Fruit fly (Drosophila melanogaster): ENCODE measurements around the gene Iml1.

Iml1 gene

dm6 chr3L:1548345-1548970, 14.6 kb upstream of the Iml1 start (continued):
- no peak for TF ChIP-seq ab (GFP tag; optimal IDR thresholded peaks at IDR 0.05)
- no peak for TF ChIP-seq cwo (GFP tag; optimal IDR thresholded peaks at IDR 0.05)

- TF ChIP-seq cwo (GFP tag; optimal IDR thresholded peaks at IDR 0.05) = peak; percentile 6
- no peak for TF ChIP-seq Blimp-1 (GFP tag; optimal IDR thresholded peaks at IDR 0.05)
- 0 out of 2 replicates have a peak, but pooled peaks have one; percentile 17 for TF ChIP-seq Nf-YA (GFP tag; IDR thresholded peaks at IDR 0.05)
Observed at dm6 chr3L:1547117-1547507, 13.3 kb upstream of the Iml1 start.

- TF ChIP-seq CG32532 (GFP tag; IDR thresholded peaks at IDR 0.05) (0 out of 2 replicates have a peak, but pooled peaks have one; percentile 4), CG15514 (GFP tag; optimal IDR thresholded peaks at IDR 0.05) (peak; percentile 19), CG13775 (GFP tag; optimal IDR thresholded peaks at IDR 0.05) (no peak), Dip2 (GFP tag; IDR thresholded peaks at IDR 0.05) (no peak), zen (tag; optimal IDR thresholded peaks at IDR 0.05) (no peak), peb (GFP tag; IDR thresholded peaks at IDR 0.05) (no peak), HmgZ (tag; optimal IDR thresholded peaks at IDR 0.05) (peak; percentile 3), dysf (GFP tag; IDR thresholded peaks at IDR 0.05) (no peak), MTF-1 (GFP tag; optimal IDR thresholded peaks at IDR 0.05; ENCODE audit: borderline replicate concordance) (peak; percentile 7), br (optimal IDR thresholded peaks at IDR 0.05) (no peak), gcm (GFP tag; optimal IDR thresholded peaks at IDR 0.05) (peak; percentile 40), Hmx (GFP tag; optimal IDR thresholded peaks at IDR 0.05) (no peak), Rx (GFP tag; IDR thresholded peaks at IDR 0.05) (no peak), CG6272 (GFP tag; IDR thresholded peaks at IDR 0.05) (no peak), CG34376 (GFP tag; optimal IDR thresholded peaks at IDR 0.05) (peak; percentile 46), CG11723 (GFP tag; optimal IDR thresholded peaks at IDR 0.05) (no peak), sens-2 (GFP tag; IDR thresholded peaks at IDR 0.05) (0 out of 2 replicates have a peak, but pooled peaks have one; percentile 5), CG8290 (GFP tag; optimal IDR thresholded peaks at IDR 0.05) (no peak), CG8290 (tag; optimal IDR thresholded peaks at IDR 0.05) (no peak), Six4 (GFP tag; optimal IDR thresholded peaks at IDR 0.05) (no peak), Med (GFP tag) (peak; percentile 75), rib (GFP tag; IDR thresholded peaks at IDR 0.05) (peak; percentile 50; the same call in 1 of the 2 replicates), h (optimal IDR thresholded peaks at IDR 0.05) (no peak), sr (GFP tag; IDR thresholded peaks at IDR 0.05) (peak; percentile 93), shn (GFP tag; optimal IDR thresholded peaks at IDR 0.05) (peak; percentile 42), CG16815 (GFP tag; optimal IDR thresholded peaks at IDR 0.05) (no peak), Oli (tag; optimal IDR thresholded peaks at IDR 0.05) (no peak), zfh1 (GFP tag; IDR thresholded peaks at IDR 0.05) (no peak), nmo (GFP tag; optimal IDR thresholded peaks at IDR 0.05) (no peak), ara (GFP tag; IDR thresholded peaks at IDR 0.05) (peak; percentile 36; the same call in 1 of the 2 replicates), dimm (GFP tag; IDR thresholded peaks at IDR 0.05) (no peak), E2f1 (GFP tag; IDR thresholded peaks at IDR 0.05) (no peak), ewg (GFP tag; optimal IDR thresholded peaks at IDR 0.05) (no peak), CG10147 (GFP tag; optimal IDR thresholded peaks at IDR 0.05) (no peak), kay (GFP tag; optimal IDR thresholded peaks at IDR 0.05) (peak; percentile 45), fru (optimal IDR thresholded peaks at IDR 0.05) (no peak), Hr39 (optimal IDR thresholded peaks at IDR 0.05) (no peak), CG18262 (tag; optimal IDR thresholded peaks at IDR 0.05) (peak; percentile 24), fd3F (GFP tag; optimal IDR thresholded peaks at IDR 0.05) (no peak), sqz (GFP tag; optimal IDR thresholded peaks at IDR 0.05) (no peak), CG15696 (tag; optimal IDR thresholded peaks at IDR 0.05) (no peak), Gug (GFP tag; IDR thresholded peaks at IDR 0.05) (no peak), CG12942 (GFP tag; optimal IDR thresholded peaks at IDR 0.05) (no peak)
Observed at dm6 chr3L:1546349-1547116, 12.7 kb upstream of the Iml1 start.

Measured in whole organism, embryonic.